Fruit fly (Drosophila melanogaster): Measurements from ENCODE around the gene CG1998.

DNA sequence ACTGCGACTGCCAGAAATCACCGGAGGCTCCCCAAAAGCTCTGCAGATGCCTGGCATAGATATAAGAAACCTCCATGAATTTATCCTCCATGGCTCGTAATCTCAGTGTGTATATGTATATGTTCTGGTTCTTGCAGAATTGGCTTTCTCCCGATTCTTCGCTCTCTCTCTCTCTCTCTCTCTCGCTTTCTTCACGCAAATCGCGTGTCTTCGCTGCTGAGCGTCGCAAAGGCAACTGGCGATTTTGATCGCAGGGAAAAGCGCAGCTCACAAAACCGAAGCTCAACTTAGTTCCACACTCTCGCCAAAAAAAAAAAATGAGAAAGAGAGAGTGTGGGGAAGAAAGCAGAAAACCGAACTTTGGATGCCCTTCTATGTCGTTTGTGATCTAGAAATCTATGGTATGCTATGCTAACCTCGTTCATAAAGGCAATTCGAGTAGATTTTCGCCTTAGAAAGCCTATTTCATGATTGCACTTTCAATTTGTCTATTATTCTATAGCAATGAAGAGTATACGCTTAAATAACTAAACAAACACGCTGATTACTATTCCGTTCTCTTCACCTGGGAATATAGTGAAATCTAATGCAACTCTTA is 1.4 kb downstream of the CG1998 start:
- no peak for TF ChIP-seq CG12768 (GFP tag; optimal IDR thresholded peaks at IDR 0.05)
- no peak for TF ChIP-seq CG7101 (tag; optimal IDR thresholded peaks at IDR 0.05)
- no peak for TF ChIP-seq CG1620 (GFP tag; optimal IDR thresholded peaks at IDR 0.05)
- TF ChIP-seq Hr96 (GFP tag; optimal IDR thresholded peaks at IDR 0.05): no peak
- TF ChIP-seq pad (GFP tag; optimal IDR thresholded peaks at IDR 0.05): no peak
- no peak for TF ChIP-seq kay (GFP tag; ENCODE audit: borderline replicate concordance)
- TF ChIP-seq Mnt (GFP tag; optimal IDR thresholded peaks at IDR 0.05): no peak
- no peak for TF ChIP-seq Clk (GFP tag; optimal IDR thresholded peaks at IDR 0.05)
- TF ChIP-seq CG33017 (tag; optimal IDR thresholded peaks at IDR 0.05): no peak
- no peak for TF ChIP-seq Crg-1 (GFP tag; optimal IDR thresholded peaks at IDR 0.05)
